Fruit fly (Drosophila melanogaster) whole organism, embryonic: ENCODE measurements around the gene CG2059.
A peak's percentile ranks its signal among the peaks of the same experiment; 100 is the strongest.

Experiments
- Aef1 ChIP-seq: fragments of 200-800 bp; sonication (Bioruptor generic); IDR thresholded peaks from 3 replicates; pipeline ENCODE4 v1.3.6; 2022; ENCODE audit warnings: missing biosample characterization, missing genetic modification characterization
- Blimp-1 ChIP-seq: fragments of 200-800 bp; sonication (Bioruptor generic); optimal IDR thresholded peaks from 3 replicates; lab custom pipeline; 2018; ENCODE audit warnings: missing biosample characterization, missing genetic modification characterization, mild to moderate bottlenecking, moderate library complexity, missing genetic modification reagents
- CG10431 ChIP-seq: fragments of 200-800 bp; sonication (Bioruptor generic); optimal IDR thresholded peaks from 3 replicates; lab custom pipeline; 2018; ENCODE audit warnings: missing biosample characterization, mild to moderate bottlenecking, missing genetic modification characterization
- CG12299 ChIP-seq: fragments of 200-800 bp; sonication (Bioruptor generic); optimal IDR thresholded peaks from 2 replicates; lab custom pipeline; 2018; ENCODE audit warnings: missing biosample characterization, mild to moderate bottlenecking, missing genetic modification characterization
- CG1233 ChIP-seq: fragments of 200-800 bp; sonication (Bioruptor generic); optimal IDR thresholded peaks from 4 replicates; lab custom pipeline; 2018; ENCODE audit warnings: missing biosample characterization, mild to moderate bottlenecking, missing genetic modification characterization
- CG12391 ChIP-seq: fragments of 200-800 bp; sonication (Bioruptor generic); optimal IDR thresholded peaks from 3 replicates; lab custom pipeline; 2018; ENCODE audit warnings: missing biosample characterization, mild to moderate bottlenecking, missing genetic modification characterization, moderate library complexity
- CG14710 ChIP-seq: fragments of 200-800 bp; sonication (Bioruptor generic); optimal IDR thresholded peaks from 3 replicates; lab custom pipeline; 2019; ENCODE audit warnings: missing biosample characterization, mild to moderate bottlenecking, missing genetic modification characterization, moderate library complexity
- CG15601 ChIP-seq: fragments of 200-800 bp; sonication (Bioruptor generic); optimal IDR thresholded peaks from 3 replicates; lab custom pipeline; 2019; ENCODE audit warnings: missing biosample characterization, mild to moderate bottlenecking, missing genetic modification characterization, moderate library complexity
- CG1603 ChIP-seq: fragments of 200-800 bp; sonication (Bioruptor generic); optimal IDR thresholded peaks from 2 replicates; lab custom pipeline; 2019; ENCODE audit warnings: missing biosample characterization, mild to moderate bottlenecking, missing genetic modification characterization, moderate library complexity
- CG18599 ChIP-seq: fragments of 200-800 bp; sonication (Bioruptor generic); optimal IDR thresholded peaks from 3 replicates; lab custom pipeline; 2017; ENCODE audit warnings: missing biosample characterization, missing genetic modification characterization, mild to moderate bottlenecking, moderate library complexity, missing genetic modification reagents
- CG2116 ChIP-seq: fragments of 200-800 bp; sonication (Bioruptor generic); optimal IDR thresholded peaks from 3 replicates; lab custom pipeline; 2018; ENCODE audit warnings: missing biosample characterization, mild to moderate bottlenecking, missing genetic modification characterization
- CG4424 ChIP-seq: fragments of 200-800 bp; sonication (Bioruptor generic); optimal IDR thresholded peaks from 3 replicates; lab custom pipeline; 2016; ENCODE audit warnings: missing biosample characterization, missing genetic modification characterization
- CG6654 ChIP-seq: fragments of 200-800 bp; sonication (Bioruptor generic); optimal IDR thresholded peaks from 2 replicates; lab custom pipeline; 2017; ENCODE audit warnings: missing biosample characterization, mild to moderate bottlenecking, missing genetic modification characterization
- CG6689 ChIP-seq: fragments of 200-800 bp; sonication (Bioruptor generic); IDR thresholded peaks from 2 replicates; pipeline ENCODE4 v1.3.6; 2022; ENCODE audit warnings: missing biosample characterization, missing genetic modification characterization
- CG7556 ChIP-seq: fragments of 200-800 bp; sonication (Bioruptor generic); optimal IDR thresholded peaks from 2 replicates; lab custom pipeline; 2017; ENCODE audit warnings: missing biosample characterization, mild to moderate bottlenecking, missing genetic modification characterization
- CG7839 ChIP-seq: fragments of 200-800 bp; sonication (Bioruptor generic); optimal IDR thresholded peaks from 3 replicates; lab custom pipeline; 2018; ENCODE audit warnings: missing biosample characterization, mild to moderate bottlenecking, missing genetic modification characterization, moderate library complexity
- CG8281 ChIP-seq: fragments of 200-800 bp; sonication (Bioruptor generic); optimal IDR thresholded peaks from 2 replicates; lab custom pipeline; 2018; ENCODE audit warnings: missing biosample characterization, mild to moderate bottlenecking, missing genetic modification characterization, moderate library complexity
- CoRest ChIP-seq: fragments of 200-800 bp; sonication (Bioruptor generic); optimal IDR thresholded peaks from 3 replicates; lab custom pipeline; 2018; ENCODE audit warnings: missing biosample characterization, mild to moderate bottlenecking, missing genetic modification characterization, moderate library complexity
- Dll ChIP-seq: fragments of 200-800 bp; sonication (Bioruptor generic); IDR thresholded peaks from 4 replicates; pipeline ENCODE4 v1.3.6; 2022; ENCODE audit warnings: missing biosample characterization, missing genetic modification characterization; ENCODE audit not compliant: partially characterized antibody
- Drgx ChIP-seq: fragments of 200-800 bp; sonication (Bioruptor generic); IDR thresholded peaks from 2 replicates; pipeline ENCODE4 v1.3.6; 2022; ENCODE audit warnings: missing biosample characterization, missing genetic modification characterization
- Fer3 ChIP-seq: fragments of 200-800 bp; sonication (Bioruptor generic); optimal IDR thresholded peaks from 2 replicates; lab custom pipeline; 2018; ENCODE audit warnings: missing biosample characterization, mild to moderate bottlenecking, missing genetic modification characterization, moderate library complexity
- H15 ChIP-seq: fragments of 200-800 bp; sonication (Bioruptor generic); IDR thresholded peaks from 3 replicates; pipeline ENCODE4 v1.3.6; 2022; ENCODE audit warnings: missing biosample characterization, missing genetic modification characterization
- HmgD ChIP-seq: fragments of 200-800 bp; sonication (Bioruptor generic); optimal IDR thresholded peaks from 3 replicates; lab custom pipeline; 2016; ENCODE audit warnings: missing biosample characterization, missing genetic modification characterization
- Lim3 ChIP-seq: fragments of 200-800 bp; sonication (Bioruptor generic); IDR thresholded peaks from 2 replicates; pipeline ENCODE4 v1.3.6; 2022; ENCODE audit warnings: missing biosample characterization, missing genetic modification characterization
- NfI ChIP-seq: fragments of 200-800 bp; sonication (Bioruptor generic); optimal IDR thresholded peaks from 3 replicates; lab custom pipeline; 2018; ENCODE audit warnings: missing biosample characterization, mild to moderate bottlenecking, missing genetic modification characterization, moderate library complexity
- PHDP ChIP-seq: fragments of 200-800 bp; sonication (Bioruptor generic); optimal IDR thresholded peaks from 3 replicates; lab custom pipeline; 2018; ENCODE audit warnings: missing biosample characterization, mild to moderate bottlenecking, missing genetic modification characterization, moderate library complexity
- Ptx1 ChIP-seq: fragments of 200-800 bp; sonication (Bioruptor generic); IDR thresholded peaks from 2 replicates; pipeline ENCODE4 v1.3.6; 2022; ENCODE audit warnings: missing biosample characterization, missing genetic modification characterization
- Rfx ChIP-seq: fragments of 200-800 bp; sonication (Bioruptor generic); IDR thresholded peaks from 2 replicates; pipeline ENCODE4 v1.3.6; 2022; ENCODE audit warnings: missing biosample characterization, missing genetic modification characterization
- amos ChIP-seq: fragments of 200-800 bp; sonication (Bioruptor generic); IDR thresholded peaks from 2 replicates; pipeline ENCODE4 v1.3.6; 2022; ENCODE audit warnings: missing biosample characterization, missing genetic modification characterization; ENCODE audit not compliant: partially characterized antibody
- chm ChIP-seq: fragments of 200-800 bp; sonication (Bioruptor generic); IDR thresholded peaks from 2 replicates; pipeline ENCODE4 v1.3.6; 2022; ENCODE audit warnings: missing biosample characterization, missing genetic modification characterization
- croc ChIP-seq: fragments of 200-800 bp; sonication (Bioruptor generic); conservative IDR thresholded peaks from 3 replicates; pipeline ENCODE4 v1.3.6; 2022; ENCODE audit warnings: missing biosample characterization, missing genetic modification characterization
- dati ChIP-seq: fragments of 200-800 bp; sonication (Bioruptor generic); IDR thresholded peaks from 2 replicates; pipeline ENCODE4 v1.3.6; 2022; ENCODE audit warnings: missing biosample characterization, missing genetic modification characterization
- dmrt11E ChIP-seq: fragments of 200-800 bp; sonication (Bioruptor generic); optimal IDR thresholded peaks from 3 replicates; lab custom pipeline; 2018; ENCODE audit warnings: missing biosample characterization, mild to moderate bottlenecking, missing genetic modification characterization, moderate library complexity
- ftz-f1 ChIP-seq: fragments of 200-800 bp; sonication (Bioruptor generic); optimal IDR thresholded peaks from 2 replicates; lab custom pipeline; 2016; ENCODE audit warnings: missing biosample characterization, missing genetic modification characterization
- gcm ChIP-seq: fragments of 200-800 bp; sonication (Bioruptor generic); optimal IDR thresholded peaks from 2 replicates; lab custom pipeline; 2019; ENCODE audit warnings: missing biosample characterization, mild to moderate bottlenecking, missing genetic modification characterization, moderate library complexity
- gcm2 ChIP-seq: fragments of 200-800 bp; sonication (Bioruptor generic); optimal IDR thresholded peaks from 2 replicates; lab custom pipeline; 2016; ENCODE audit warnings: missing biosample characterization, missing genetic modification characterization
- grau ChIP-seq: fragments of 200-800 bp; optimal IDR thresholded peaks from 3 replicates; lab custom pipeline; 2019; ENCODE audit warnings: missing biosample characterization, mild to moderate bottlenecking, missing genetic modification characterization, moderate library complexity
- gsb-n ChIP-seq: fragments of 200-800 bp; sonication (Bioruptor generic); optimal IDR thresholded peaks from 3 replicates; lab custom pipeline; 2018; ENCODE audit warnings: missing biosample characterization, mild to moderate bottlenecking, missing genetic modification characterization
- kah ChIP-seq: fragments of 200-800 bp; sonication (Bioruptor generic); optimal IDR thresholded peaks from 2 replicates; lab custom pipeline; 2018; ENCODE audit warnings: missing biosample characterization, mild to moderate bottlenecking, missing genetic modification characterization
- nerfin-1 ChIP-seq: fragments of 200-800 bp; sonication (Bioruptor generic); optimal IDR thresholded peaks from 3 replicates; lab custom pipeline; 2019; ENCODE audit warnings: missing biosample characterization, mild to moderate bottlenecking, missing genetic modification characterization, moderate library complexity
- phol ChIP-seq: fragments of 200-800 bp; sonication (Bioruptor generic); optimal IDR thresholded peaks from 3 replicates; lab custom pipeline; 2018; ENCODE audit warnings: missing biosample characterization, mild to moderate bottlenecking, missing genetic modification characterization, moderate library complexity
- pnt ChIP-seq: fragments of 200-800 bp; sonication (Bioruptor generic); optimal IDR thresholded peaks from 3 replicates; lab custom pipeline; 2016; ENCODE audit warnings: missing biosample characterization, missing genetic modification characterization
- sens ChIP-seq: fragments of 200-800 bp; sonication (Bioruptor generic); peaks from one replicate; lab custom pipeline; 2016; ENCODE audit warnings: missing biosample characterization, missing genetic modification characterization
- seq ChIP-seq: fragments of 200-800 bp; sonication (Bioruptor generic); IDR thresholded peaks from 2 replicates; pipeline ENCODE4 v1.3.6; 2022; ENCODE audit warnings: missing biosample characterization, missing genetic modification characterization
- so ChIP-seq: fragments of 200-800 bp; sonication (Bioruptor generic); IDR thresholded peaks from 3 replicates; pipeline ENCODE4 v1.3.6; 2022; ENCODE audit warnings: missing biosample characterization, missing genetic modification characterization
- sug ChIP-seq: fragments of 200-800 bp; optimal IDR thresholded peaks from 2 replicates; lab custom pipeline; 2019; ENCODE audit warnings: missing biosample characterization, mild to moderate bottlenecking, missing genetic modification characterization, moderate library complexity
- tap ChIP-seq: fragments of 200-800 bp; optimal IDR thresholded peaks from 3 replicates; lab custom pipeline; 2019; ENCODE audit warnings: missing biosample characterization, mild to moderate bottlenecking, missing genetic modification characterization, moderate library complexity
- trem ChIP-seq: fragments of 200-800 bp; optimal IDR thresholded peaks from 3 replicates; lab custom pipeline; 2019; ENCODE audit warnings: missing biosample characterization, mild to moderate bottlenecking, missing genetic modification characterization, moderate library complexity
- twi ChIP-seq: fragments of 200-800 bp; optimal IDR thresholded peaks from 2 replicates; lab custom pipeline; 2019; ENCODE audit warnings: missing biosample characterization, mild to moderate bottlenecking, missing genetic modification characterization, moderate library complexity
- unpg ChIP-seq: fragments of 200-800 bp; sonication (Bioruptor generic); optimal IDR thresholded peaks from 3 replicates; lab custom pipeline; 2018; ENCODE audit warnings: missing biosample characterization, mild to moderate bottlenecking, missing genetic modification characterization, moderate library complexity

Gene CG2059

DNA sequence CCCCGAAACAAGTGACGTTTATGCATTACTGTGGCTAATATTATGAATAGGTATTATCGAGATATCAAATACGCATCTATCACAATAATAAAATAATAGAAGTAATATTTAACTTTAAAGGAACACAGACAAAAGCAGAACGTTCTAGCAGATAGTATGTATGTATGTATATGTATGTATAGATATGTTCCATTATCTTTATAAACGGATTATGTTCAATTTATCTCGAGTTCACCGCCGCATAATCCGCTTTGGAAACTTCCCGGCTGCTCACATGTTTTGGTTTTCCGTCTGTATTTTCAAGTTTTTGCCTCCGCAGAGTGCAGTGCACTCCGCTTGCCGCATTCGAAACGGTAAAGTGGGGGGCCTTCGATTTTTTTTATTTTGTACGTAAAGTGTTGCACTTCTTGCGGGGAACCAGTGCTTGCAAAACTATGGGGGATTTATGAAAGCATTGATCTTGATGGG is 49.4 kb downstream of the CG2059 start (continued):
- no peak for TF ChIP-seq Rfx (GFP tag; lab: Robert Waterston, UW)
- peak; percentile 12 for TF ChIP-seq CG8281 (tag; lab: Kevin White, UChicago)
- TF ChIP-seq sug (tag; lab: Kevin White, UChicago): no peak
- peak; percentile 49; the same call in 1 of the 3 replicates for TF ChIP-seq croc (GFP tag; lab: Robert Waterston, UW)
- no peak for TF ChIP-seq pnt (GFP tag; lab: Kevin White, UChicago)
- TF ChIP-seq CG1603 (tag; lab: Kevin White, UChicago): peak; percentile 66
- TF ChIP-seq CG10431 (GFP tag; lab: Kevin White, UChicago): no peak
- TF ChIP-seq CG12299 (tag; lab: Kevin White, UChicago): peak; percentile 44
- peak; percentile 10; the same call in 1 of the 2 replicates for TF ChIP-seq chm (GFP tag; lab: Robert Waterston, UW)
- peak; percentile 69 for TF ChIP-seq Blimp-1 (GFP tag; lab: Kevin White, UChicago)
- TF ChIP-seq CG6654 (GFP tag; lab: Kevin White, UChicago): peak; percentile 93
- TF ChIP-seq twi (tag; lab: Kevin White, UChicago): peak; percentile 26
- peak; percentile 60 for TF ChIP-seq Drgx (GFP tag; lab: Robert Waterston, UW)
- no peak for TF ChIP-seq ftz-f1 (GFP tag; lab: Kevin White, UChicago)
- 0 out of 3 replicates have a peak, but pooled peaks have one; percentile 34 for TF ChIP-seq H15
- TF ChIP-seq nerfin-1: peak; percentile 27
- TF ChIP-seq Fer3 (tag; lab: Kevin White, UChicago): peak; percentile 12
- TF ChIP-seq CG15601 (tag; lab: Kevin White, UChicago): peak; percentile 66
- TF ChIP-seq CG6689 (GFP tag; lab: Robert Waterston, UW): 0 out of 2 replicates have a peak, but pooled peaks have one; percentile 8
- TF ChIP-seq HmgD (GFP tag; lab: Kevin White, UChicago): no peak
- TF ChIP-seq tap (tag; lab: Kevin White, UChicago): peak; percentile 32
- no peak for TF ChIP-seq CG1233
- TF ChIP-seq CG18599 (GFP tag; lab: Kevin White, UChicago): peak; percentile 4
- TF ChIP-seq Aef1 (GFP tag; lab: Robert Waterston, UW): no peak
- TF ChIP-seq CoRest (tag; lab: Kevin White, UChicago): peak; percentile 11
- TF ChIP-seq NfI (GFP tag; lab: Kevin White, UChicago): no peak
- TF ChIP-seq sens (GFP tag; lab: Kevin White, UChicago): peak; percentile 94
- no peak for TF ChIP-seq gcm2
- TF ChIP-seq seq: 0 out of 2 replicates have a peak, but pooled peaks have one; percentile 23
- peak; percentile 19 for TF ChIP-seq grau
- peak; percentile 68 for TF ChIP-seq CG12391 (tag; lab: Kevin White, UChicago)
- no peak for TF ChIP-seq Dll (GFP tag; lab: Robert Waterston, UW)
- no peak for TF ChIP-seq CG2116 (GFP tag; lab: Kevin White, UChicago)
- TF ChIP-seq dmrt11E (tag; lab: Kevin White, UChicago): peak; percentile 74
- TF ChIP-seq CG7839 (tag; lab: Kevin White, UChicago): peak; percentile 37
- peak; percentile 36 for TF ChIP-seq kah
- TF ChIP-seq Ptx1 (GFP tag; lab: Robert Waterston, UW): peak; percentile 11; the same call in 1 of the 2 replicates
- peak; percentile 50 for TF ChIP-seq gcm
- peak; percentile 46 for TF ChIP-seq CG14710 (tag; lab: Kevin White, UChicago)
- peak; percentile 61 for TF ChIP-seq PHDP (tag; lab: Kevin White, UChicago)
- TF ChIP-seq CG7556 (GFP tag; lab: Kevin White, UChicago): no peak
- peak; percentile 69 for TF ChIP-seq unpg
- TF ChIP-seq amos (GFP tag; lab: Robert Waterston, UW): no peak
- peak; percentile 58 for TF ChIP-seq phol (tag; lab: Kevin White, UChicago)
- TF ChIP-seq gsb-n (tag; lab: Kevin White, UChicago): peak; percentile 62
- TF ChIP-seq Lim3 (GFP tag; lab: Robert Waterston, UW): no peak
- TF ChIP-seq trem (tag; lab: Kevin White, UChicago): peak; percentile 42
- peak; percentile 4 for TF ChIP-seq CG4424
- TF ChIP-seq dati (GFP tag; lab: Robert Waterston, UW): no peak
- TF ChIP-seq so (GFP tag; lab: Robert Waterston, UW): 0 out of 3 replicates have a peak, but pooled peaks have one; percentile 11
